Worm (Caenorhabditis elegans) whole organism, L2 larva: ENCODE measurements around the gene F56D3.1.

ENCODE experiments used
- blmp-1 ChIP-seq: sonication (generic microtip); optimal IDR thresholded peaks from 2 replicates; lab custom pipeline; 2017; ENCODE audit warnings: missing genetic modification characterization, mild to moderate bottlenecking, missing compliant biosample characterization, antibody characterized with exemption, moderate library complexity; ENCODE audit not compliant: insufficient read depth
- fos-1 ChIP-seq: fragments of 150-350 bp; optimal IDR thresholded peaks from 2 replicates; lab custom pipeline; 2014; ENCODE audit warnings: missing biosample characterization, missing genetic modification characterization
- lin-39 ChIP-seq: fragments of 150-350 bp; optimal IDR thresholded peaks from 2 replicates; lab custom pipeline; 2014; ENCODE audit warnings: missing biosample characterization, missing genetic modification reagents, missing genetic modification characterization

- TF ChIP-seq lin-39 (tag; lab: Kevin White, UChicago) = no peak
- TF ChIP-seq fos-1 (tag; lab: Kevin White, UChicago) = no peak
- no peak for TF ChIP-seq blmp-1
Measured at ce11 chrII:4129450-4129849, 16.7 kb upstream of the F56D3.1 start.
